Fruit fly (Drosophila melanogaster) whole organism, adult: ENCODE data around the gene Dip-B.

ENCODE experiments used
- CG12768 ChIP-seq: fragments of 200-800 bp; sonication (Bioruptor generic); optimal IDR thresholded peaks from 2 replicates; lab custom pipeline; 2017; ENCODE audit warnings: missing biosample characterization, missing genetic modification characterization, mild to moderate bottlenecking, moderate library complexity, missing genetic modification reagents
- CG14711 ChIP-seq: fragments of 200-800 bp; sonication (Bioruptor generic); optimal IDR thresholded peaks from 2 replicates; lab custom pipeline; 2018; ENCODE audit warnings: missing biosample characterization, mild to moderate bottlenecking, missing genetic modification characterization, moderate library complexity
- CG5204 ChIP-seq: fragments of 200-800 bp; sonication (Bioruptor generic); optimal IDR thresholded peaks from 2 replicates; lab custom pipeline; 2016; ENCODE audit warnings: missing biosample characterization, missing genetic modification characterization
- Crg-1 ChIP-seq: fragments of 200-800 bp; sonication (Bioruptor generic); optimal IDR thresholded peaks from 2 replicates; lab custom pipeline; 2016; ENCODE audit warnings: missing biosample characterization, missing genetic modification characterization
- Hr96 ChIP-seq: fragments of 200-800 bp; sonication (Bioruptor generic); optimal IDR thresholded peaks from 2 replicates; lab custom pipeline; 2016; ENCODE audit warnings: missing biosample characterization, missing genetic modification characterization
- cnc ChIP-seq, 2 experiments: fragments of >200 bp; optimal IDR thresholded peaks; 2 replicates each; lab custom pipeline; 2017
- kay ChIP-seq: fragments of 200-800 bp; sonication (Bioruptor generic); peaks from one replicate; lab custom pipeline; 2016; ENCODE audit warnings: missing biosample characterization, missing genetic modification characterization, borderline replicate concordance
- pad ChIP-seq: fragments of 200-800 bp; sonication (Bioruptor generic); optimal IDR thresholded peaks from 3 replicates; lab custom pipeline; 2017; ENCODE audit warnings: missing biosample characterization, missing genetic modification characterization, mild to moderate bottlenecking, moderate library complexity, missing genetic modification reagents

DNA sequence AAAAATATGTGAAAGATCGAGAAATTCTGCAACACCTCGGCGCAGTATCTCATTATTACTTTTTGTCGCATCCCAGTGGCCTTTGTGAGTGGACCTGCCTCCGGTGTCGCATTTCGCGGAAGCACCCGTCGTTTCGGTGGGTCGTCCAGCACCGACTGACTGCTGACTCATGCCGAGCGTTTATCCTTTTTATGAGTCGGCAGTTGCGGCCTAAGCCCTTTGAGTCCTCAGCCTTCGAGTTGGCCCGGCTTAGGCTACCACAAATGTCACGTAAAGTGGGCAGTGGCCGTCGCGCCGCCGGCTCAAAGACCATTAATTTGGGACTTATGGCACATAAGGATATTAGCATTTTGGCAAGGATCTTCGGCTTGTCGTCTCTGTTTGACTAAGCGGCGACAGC, 29.6 kb downstream of the Dip-B start:
- TF ChIP-seq Hr96 (GFP tag; lab: Kevin White, UChicago) (no peak), kay (GFP tag; lab: Kevin White, UChicago) (no peak), pad (GFP tag; lab: Kevin White, UChicago) (no peak), CG12768 (GFP tag; lab: Kevin White, UChicago) (no peak), cnc (optimal IDR thresholded peaks at IDR 0.05; lab: Kevin White, UChicago) (no peak), CG14711 (no peak), CG5204 (GFP tag; lab: Kevin White, UChicago) (no peak), Crg-1 (GFP tag; lab: Kevin White, UChicago) (no peak)
